Worm (Caenorhabditis elegans): ENCODE data around the gene C04B4.6.

C04B4.6 gene

DNA sequence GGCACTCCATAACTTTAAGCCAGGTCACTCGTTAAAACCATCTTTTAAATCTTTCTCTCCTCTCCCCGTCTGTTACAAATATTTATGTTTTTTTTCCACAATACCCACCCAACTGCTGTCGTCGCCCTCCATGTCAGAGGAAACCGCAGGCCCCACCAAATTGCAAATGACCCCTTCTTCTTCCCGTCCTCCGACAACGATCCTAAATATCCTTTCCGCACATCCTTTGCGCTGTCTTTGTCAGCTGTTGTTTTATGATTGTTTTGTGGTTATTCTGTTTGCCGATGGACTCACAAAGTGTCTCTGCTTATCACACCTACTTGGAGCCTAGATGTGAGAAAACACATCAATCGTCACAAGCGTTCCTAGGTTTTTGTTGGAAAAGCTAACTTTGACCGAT, 27.3 kb downstream of the C04B4.6 start:
- TF ChIP-seq nhr-12 (tag; optimal IDR thresholded peaks at IDR 0.05) (no peak), unc-62 (GFP tag; optimal IDR thresholded peaks at IDR 0.05) (peak; percentile 22), hlh-1 (tag; optimal IDR thresholded peaks at IDR 0.05) (peak; percentile 91), ceh-83 (GFP tag; optimal IDR thresholded peaks at IDR 0.05) (no peak), bed-3 (GFP tag; optimal IDR thresholded peaks at IDR 0.05) (no peak)

DNA sequence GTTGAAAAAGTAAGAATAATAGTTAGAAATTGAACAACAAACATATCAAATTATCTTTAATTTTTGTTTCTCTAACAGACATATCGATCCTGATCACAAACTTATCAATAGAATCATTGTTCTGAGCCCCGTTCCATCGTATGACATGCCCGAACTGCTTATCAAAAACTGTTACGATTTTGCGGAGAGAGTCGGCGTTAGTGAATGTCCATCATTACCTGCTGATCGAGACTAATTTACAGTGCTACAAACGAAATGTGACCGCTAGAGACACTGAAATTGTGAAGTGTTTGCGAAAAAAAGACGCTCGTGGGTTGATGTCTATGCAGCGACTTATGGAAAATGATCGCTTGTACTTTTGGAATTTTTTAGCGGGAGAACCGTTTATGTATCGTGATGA, 32.6 kb downstream of the C04B4.6 start:
- TF ChIP-seq hlh-1 (tag; optimal IDR thresholded peaks at IDR 0.05): no peak
- TF ChIP-seq ceh-39 (tag; optimal IDR thresholded peaks at IDR 0.05): no peak
- TF ChIP-seq mls-2 (tag; optimal IDR thresholded peaks at IDR 0.05): no peak
- TF ChIP-seq cnd-1 (tag; optimal IDR thresholded peaks at IDR 0.05): no peak
- TF ChIP-seq lsy-2 (tag; optimal IDR thresholded peaks at IDR 0.05): no peak
- no peak for TF ChIP-seq sem-2 (GFP tag; optimal IDR thresholded peaks at IDR 0.05)
- no peak for TF ChIP-seq ceh-43 (GFP tag; optimal IDR thresholded peaks at IDR 0.05)
- no peak for TF ChIP-seq nhr-12 (tag; optimal IDR thresholded peaks at IDR 0.05)
- no peak for TF ChIP-seq sptf-1 (tag; optimal IDR thresholded peaks at IDR 0.05)
- TF ChIP-seq M03D4.4 (tag; optimal IDR thresholded peaks at IDR 0.05): no peak
- no peak for TF ChIP-seq mep-1 (tag; optimal IDR thresholded peaks at IDR 0.05)
- no peak for TF ChIP-seq snpc-4 (tag; optimal IDR thresholded peaks at IDR 0.05)
- TF ChIP-seq bed-3 (GFP tag; optimal IDR thresholded peaks at IDR 0.05): no peak
- no peak for TF ChIP-seq elt-3 (tag; optimal IDR thresholded peaks at IDR 0.05)
- no peak for TF ChIP-seq flh-1 (GFP tag; optimal IDR thresholded peaks at IDR 0.05)
- no peak for TF ChIP-seq unc-39 (tag; optimal IDR thresholded peaks at IDR 0.05)
- no peak for TF ChIP-seq elt-1 (tag; optimal IDR thresholded peaks at IDR 0.05; ENCODE audit: borderline replicate concordance, insufficient read depth)
- TF ChIP-seq ces-1 (GFP tag; optimal IDR thresholded peaks at IDR 0.05): no peak
- TF ChIP-seq blmp-1 (tag; optimal IDR thresholded peaks at IDR 0.05): no peak

DNA sequence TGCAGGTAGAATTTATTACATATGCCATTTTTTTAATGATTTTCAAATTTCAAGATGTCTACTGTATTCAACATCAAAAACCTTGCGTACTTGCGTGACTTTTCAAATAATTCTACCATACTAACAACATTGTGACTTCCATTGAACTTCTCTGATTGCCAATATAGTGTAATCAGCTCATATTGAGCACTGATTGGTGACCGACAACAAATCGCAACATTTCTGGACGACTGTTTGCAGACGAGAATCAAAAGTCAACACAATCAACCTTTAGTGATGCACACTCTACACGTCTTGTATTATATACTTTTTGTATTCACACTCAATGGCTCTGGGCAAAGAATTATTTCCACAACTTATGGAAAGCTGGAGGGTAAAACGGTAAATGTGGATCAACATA, 34.0 kb downstream of the C04B4.6 start, which contains the start of gene cest-3:
TSS of gene cest-3 (plus strand) at position 190 of the 400 bp plus-strand sequence.
- TF ChIP-seq unc-62 (GFP tag; optimal IDR thresholded peaks at IDR 0.05) (no peak), lin-13 (tag; optimal IDR thresholded peaks at IDR 0.05) (no peak), mep-1 (tag; optimal IDR thresholded peaks at IDR 0.05) (no peak), tbx-8 (GFP tag; optimal IDR thresholded peaks at IDR 0.05) (no peak), nhr-28 (tag; optimal IDR thresholded peaks at IDR 0.05) (no peak), nhr-12 (tag; optimal IDR thresholded peaks at IDR 0.05) (no peak), cnd-1 (tag; optimal IDR thresholded peaks at IDR 0.05) (no peak), ceh-43 (GFP tag; optimal IDR thresholded peaks at IDR 0.05) (no peak), drap-1 (GFP tag; optimal IDR thresholded peaks at IDR 0.05) (no peak), elt-3 (tag; optimal IDR thresholded peaks at IDR 0.05) (no peak), mls-2 (tag; optimal IDR thresholded peaks at IDR 0.05) (no peak), unc-120 (tag; optimal IDR thresholded peaks at IDR 0.05; ENCODE audit: poor library complexity, severe bottlenecking) (no peak), pha-4 (tag; optimal IDR thresholded peaks at IDR 0.05) (no peak), bed-3 (GFP tag; optimal IDR thresholded peaks at IDR 0.05) (no peak), blmp-1 (tag; optimal IDR thresholded peaks at IDR 0.05) (no peak), nhr-237 (tag; optimal IDR thresholded peaks at IDR 0.05) (no peak), M03D4.4 (tag; optimal IDR thresholded peaks at IDR 0.05) (no peak), unc-39 (tag; optimal IDR thresholded peaks at IDR 0.05) (no peak)

DNA sequence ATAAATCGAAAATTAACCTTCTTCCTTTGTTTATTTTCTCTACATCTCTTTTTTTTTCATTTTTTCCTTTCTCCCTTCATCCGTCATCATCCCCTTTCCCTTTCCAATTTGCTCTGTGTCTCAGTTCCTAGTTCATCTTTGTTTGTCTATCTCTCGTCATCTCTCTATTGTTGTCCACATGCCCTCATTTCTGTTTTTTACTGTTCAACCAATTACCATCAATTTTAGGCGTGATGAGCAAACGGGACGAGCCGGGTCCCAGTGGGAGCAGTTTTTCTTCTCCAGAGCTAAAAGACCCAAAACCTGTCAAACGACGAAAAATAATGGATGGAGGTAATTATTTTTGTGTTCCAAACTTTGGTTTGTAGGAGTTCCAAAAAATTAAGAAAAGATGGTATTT, 40.1 kb downstream of the C04B4.6 start, which contains the start of gene C23H4.6:
TSS of gene C23H4.6 (plus strand) at position 219 of the 400 bp plus-strand sequence.
- no peak for TF ChIP-seq sptf-1 (tag; optimal IDR thresholded peaks at IDR 0.05)
- no peak for TF ChIP-seq unc-39 (tag; optimal IDR thresholded peaks at IDR 0.05)
- TF ChIP-seq blmp-1 (tag; optimal IDR thresholded peaks at IDR 0.05): no peak
- no peak for TF ChIP-seq flh-1 (GFP tag; optimal IDR thresholded peaks at IDR 0.05)
- no peak for TF ChIP-seq nhr-2 (tag; optimal IDR thresholded peaks at IDR 0.05)
- no peak for TF ChIP-seq lin-32 (GFP tag; optimal IDR thresholded peaks at IDR 0.05)
- TF ChIP-seq ztf-11 (tag; optimal IDR thresholded peaks at IDR 0.05): no peak
- TF ChIP-seq cnd-1 (tag; optimal IDR thresholded peaks at IDR 0.05): no peak

DNA sequence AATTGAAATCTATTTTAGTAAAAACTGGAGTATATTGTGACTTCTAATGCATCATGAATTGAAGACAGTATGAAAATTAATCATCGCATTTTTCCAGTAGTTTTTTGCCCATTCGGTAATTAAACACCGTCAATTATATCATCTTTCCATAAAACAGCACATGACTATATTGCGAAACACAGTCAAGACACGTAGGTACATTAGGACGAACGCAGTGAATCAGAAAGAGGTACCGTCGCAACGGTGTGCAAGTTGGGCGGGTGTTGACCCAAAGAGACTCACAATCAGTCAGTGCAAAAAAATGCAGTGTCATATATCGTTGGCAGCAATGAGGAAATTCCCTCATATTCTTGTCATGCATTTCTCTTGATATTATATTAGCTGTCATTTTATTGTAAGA, 41.1 kb downstream of the C04B4.6 start:
- no peak for TF ChIP-seq lin-32 (GFP tag; optimal IDR thresholded peaks at IDR 0.05)
- TF ChIP-seq nhr-237 (tag; optimal IDR thresholded peaks at IDR 0.05): no peak
- TF ChIP-seq mep-1 (tag; optimal IDR thresholded peaks at IDR 0.05): no peak
- TF ChIP-seq ham-2 (GFP tag; optimal IDR thresholded peaks at IDR 0.05): no peak
- no peak for TF ChIP-seq nhr-2 (tag; optimal IDR thresholded peaks at IDR 0.05)
- TF ChIP-seq M03D4.4 (tag; optimal IDR thresholded peaks at IDR 0.05): no peak
- TF ChIP-seq elt-1 (tag; optimal IDR thresholded peaks at IDR 0.05; ENCODE audit: borderline replicate concordance, insufficient read depth): no peak

Measured in whole organism, mixed stage, embryonic.